Worm (Caenorhabditis elegans) whole organism, L3 larva: ENCODE data around the gene fask-1.

Experiments
- ceh-9 ChIP-seq: sonication (generic microtip); optimal IDR thresholded peaks from 2 replicates; lab custom pipeline; 2018; ENCODE audit warnings: missing biosample characterization, missing genetic modification characterization
- elt-1 ChIP-seq: fragments of 150-350 bp; optimal IDR thresholded peaks from 2 replicates; lab custom pipeline; 2014; ENCODE audit warnings: missing biosample characterization, missing genetic modification characterization
- jun-1 ChIP-seq: fragments of 150-350 bp; optimal IDR thresholded peaks from 2 replicates; lab custom pipeline; 2014; ENCODE audit warnings: missing biosample characterization, missing genetic modification reagents, missing genetic modification characterization
- lin-39 ChIP-seq: fragments of 150-350 bp; optimal IDR thresholded peaks from 2 replicates; lab custom pipeline; 2018; ENCODE audit warnings: missing biosample characterization, missing genetic modification reagents, missing genetic modification characterization
- nhr-11 ChIP-seq: fragments of 150-350 bp; optimal IDR thresholded peaks from 2 replicates; lab custom pipeline; 2014; ENCODE audit warnings: missing biosample characterization, missing genetic modification characterization
- pha-4 ChIP-seq: fragments of 150-350 bp; optimal IDR thresholded peaks from 2 replicates; lab custom pipeline; 2014; ENCODE audit warnings: missing biosample characterization, missing genetic modification reagents, missing genetic modification characterization
- pqm-1 ChIP-seq: fragments of 150-350 bp; optimal IDR thresholded peaks from 2 replicates; lab custom pipeline; 2017; ENCODE audit warnings: missing biosample characterization, missing genetic modification characterization, inconsistent platforms
- snpc-4 ChIP-seq: fragments of 150-350 bp; optimal IDR thresholded peaks from 2 replicates; lab custom pipeline; 2014; ENCODE audit warnings: missing biosample characterization, missing genetic modification characterization
- unc-62 ChIP-seq: fragments of 150-350 bp; sonication (generic microtip); optimal IDR thresholded peaks from 4 replicates; lab custom pipeline; 2014; ENCODE audit warnings: missing biosample characterization, missing genetic modification reagents, missing genetic modification characterization
- ztf-4 ChIP-seq: fragments of 150-350 bp; optimal IDR thresholded peaks from 2 replicates; lab custom pipeline; 2014; ENCODE audit warnings: missing biosample characterization, missing genetic modification characterization

DNA sequence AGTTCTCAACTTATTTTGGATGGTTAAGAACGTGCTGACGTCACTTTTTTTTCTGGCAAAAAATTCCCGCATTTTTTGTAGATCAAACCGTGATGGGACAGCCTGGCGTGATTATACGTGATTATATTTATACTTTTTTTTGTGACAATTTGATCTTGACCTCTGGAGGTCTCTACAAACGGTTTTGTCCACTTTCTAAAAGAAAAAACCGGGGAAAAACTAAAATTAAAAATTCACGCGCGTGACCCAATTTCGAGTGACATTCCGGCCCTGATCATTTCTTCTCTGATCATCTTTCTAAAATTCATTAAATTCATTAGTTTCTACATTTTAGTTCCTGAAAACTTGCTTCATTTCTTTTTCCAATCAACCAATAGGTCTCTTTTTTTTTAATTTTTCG is 4.4 kb downstream of the fask-1 start, which contains the start of gene rde-11:
- TF ChIP-seq ceh-9 (tag; lab: Kevin White, UChicago) (no peak), pha-4 (tag; lab: Kevin White, UChicago) (no peak), pqm-1 (tag; lab: Kevin White, UChicago) (no peak), nhr-11 (tag; lab: Kevin White, UChicago) (no peak), ztf-4 (no peak), snpc-4 (no peak), elt-1 (tag; lab: Kevin White, UChicago) (no peak), jun-1 (tag; lab: Kevin White, UChicago) (no peak), lin-39 (tag; lab: Kevin White, UChicago) (no peak), unc-62 (GFP tag; lab: Kevin White, UChicago) (no peak)
